Fruit fly (Drosophila melanogaster) whole organism, embryonic: ENCODE data around the gene CG14082.

Experiments used
- B-H2 ChIP-seq: fragments of 200-800 bp; sonication (Bioruptor generic); optimal IDR thresholded peaks from 2 replicates; lab custom pipeline; 2018; ENCODE audit warnings: missing biosample characterization, mild to moderate bottlenecking, missing genetic modification characterization
- Bteb2 ChIP-seq: fragments of 200-800 bp; sonication (Bioruptor generic); optimal IDR thresholded peaks from 2 replicates; lab custom pipeline; 2016; ENCODE audit warnings: missing biosample characterization, missing genetic modification characterization
- CG10979 ChIP-seq: fragments of 200-800 bp; sonication (Bioruptor generic); optimal IDR thresholded peaks from 2 replicates; lab custom pipeline; 2018; ENCODE audit warnings: missing biosample characterization, mild to moderate bottlenecking, missing genetic modification characterization, moderate library complexity
- CG12942 ChIP-seq: fragments of 200-800 bp; sonication (Bioruptor generic); optimal IDR thresholded peaks from 3 replicates; lab custom pipeline; 2016; ENCODE audit warnings: missing biosample characterization, missing genetic modification characterization
- CG13775 ChIP-seq: fragments of 200-800 bp; sonication (Bioruptor generic); optimal IDR thresholded peaks from 3 replicates; lab custom pipeline; 2017; ENCODE audit warnings: missing biosample characterization, mild to moderate bottlenecking, missing genetic modification characterization
- CG13894 ChIP-seq: fragments of 200-800 bp; sonication (Bioruptor generic); optimal IDR thresholded peaks from 3 replicates; lab custom pipeline; 2018; ENCODE audit warnings: missing biosample characterization, mild to moderate bottlenecking, missing genetic modification characterization, moderate library complexity
- CG14441 ChIP-seq: fragments of 200-800 bp; sonication (Bioruptor generic); IDR thresholded peaks from 2 replicates; pipeline ENCODE4 v1.3.6; 2022; ENCODE audit warnings: missing biosample characterization, missing genetic modification characterization
- CG2120 ChIP-seq: fragments of 200-800 bp; sonication (Bioruptor generic); optimal IDR thresholded peaks from 3 replicates; lab custom pipeline; 2016; ENCODE audit warnings: missing biosample characterization, missing genetic modification characterization
- CG2199 ChIP-seq: fragments of 200-800 bp; sonication (Bioruptor generic); IDR thresholded peaks from 3 replicates; pipeline ENCODE4 v1.3.6; 2022; ENCODE audit warnings: missing biosample characterization, missing genetic modification characterization
- CG31365 ChIP-seq: fragments of 200-800 bp; sonication (Bioruptor generic); optimal IDR thresholded peaks from 2 replicates; lab custom pipeline; 2018; ENCODE audit warnings: missing biosample characterization, mild to moderate bottlenecking, missing genetic modification characterization
- CG33557 ChIP-seq: fragments of 200-800 bp; sonication (Bioruptor generic); optimal IDR thresholded peaks from 2 replicates; lab custom pipeline; 2019; ENCODE audit warnings: missing biosample characterization, mild to moderate bottlenecking, missing genetic modification characterization, moderate library complexity
- CG43689 ChIP-seq: fragments of 200-800 bp; sonication (Bioruptor generic); IDR thresholded peaks from 2 replicates; pipeline ENCODE4 v1.3.6; 2022; ENCODE audit warnings: missing biosample characterization, missing genetic modification characterization
- CG4617 ChIP-seq: fragments of 200-800 bp; sonication (Bioruptor generic); optimal IDR thresholded peaks from 3 replicates; lab custom pipeline; 2016; ENCODE audit warnings: missing biosample characterization, missing genetic modification characterization, borderline replicate concordance
- CG6175 ChIP-seq: fragments of 200-800 bp; sonication (Bioruptor generic); IDR thresholded peaks from 3 replicates; pipeline ENCODE4 v1.3.6; 2022; ENCODE audit warnings: missing biosample characterization, missing genetic modification characterization
- CG8281 ChIP-seq: fragments of 200-800 bp; sonication (Bioruptor generic); optimal IDR thresholded peaks from 2 replicates; lab custom pipeline; 2018; ENCODE audit warnings: missing biosample characterization, mild to moderate bottlenecking, missing genetic modification characterization, moderate library complexity
- CG8388 ChIP-seq: fragments of 200-800 bp; sonication (Bioruptor generic); optimal IDR thresholded peaks from 2 replicates; lab custom pipeline; 2019; ENCODE audit warnings: missing biosample characterization, mild to moderate bottlenecking, missing genetic modification characterization, moderate library complexity
- Dbx ChIP-seq: fragments of 200-800 bp; sonication (Bioruptor generic); IDR thresholded peaks from 3 replicates; pipeline ENCODE4 v1.3.6; 2022; ENCODE audit warnings: missing biosample characterization, missing genetic modification characterization
- Dp ChIP-seq: fragments of 200-800 bp; sonication (Bioruptor generic); optimal IDR thresholded peaks from 2 replicates; lab custom pipeline; 2018; ENCODE audit warnings: missing biosample characterization, mild to moderate bottlenecking, missing genetic modification characterization, moderate library complexity
- Hand ChIP-seq: fragments of 200-800 bp; sonication (Bioruptor generic); optimal IDR thresholded peaks from 2 replicates; lab custom pipeline; 2017; ENCODE audit warnings: mild to moderate bottlenecking, missing biosample characterization, missing genetic modification reagents, missing genetic modification characterization
- Hr51 ChIP-seq, 2 experiments: fragments of 200-800 bp; sonication (Bioruptor generic); optimal IDR thresholded peaks; 2 replicates in 1 of 2; 3 replicates in 1 of 2; lab custom pipeline; 2016 to 2018; ENCODE audit warnings: missing biosample characterization in 2 of 2, missing genetic modification characterization in 2 of 2, mild to moderate bottlenecking in 1 of 2, moderate library complexity in 1 of 2
- MESR4 ChIP-seq: fragments of 200-800 bp; sonication (Bioruptor generic); optimal IDR thresholded peaks from 2 replicates; lab custom pipeline; 2018; ENCODE audit warnings: missing biosample characterization, mild to moderate bottlenecking, missing genetic modification characterization, moderate library complexity
- Med ChIP-seq: fragments of 200-800 bp; sonication (Bioruptor generic); peaks from one replicate; lab custom pipeline; 2016; ENCODE audit warnings: missing biosample characterization, missing genetic modification characterization, mild to moderate bottlenecking, inconsistent platforms, moderate library complexity
- Rx ChIP-seq: fragments of 200-800 bp; sonication (Bioruptor generic); IDR thresholded peaks from 2 replicates; pipeline ENCODE4 v1.3.6; 2022; ENCODE audit warnings: missing biosample characterization, missing genetic modification characterization
- Vsx1 ChIP-seq: fragments of 200-800 bp; sonication (Bioruptor generic); optimal IDR thresholded peaks from 2 replicates; lab custom pipeline; 2017; ENCODE audit warnings: missing biosample characterization, mild to moderate bottlenecking, missing genetic modification characterization, missing genetic modification reagents
- Xbp1 ChIP-seq: fragments of 200-800 bp; sonication (Bioruptor generic); optimal IDR thresholded peaks from 3 replicates; lab custom pipeline; 2016; ENCODE audit warnings: missing biosample characterization, mild to moderate bottlenecking, missing genetic modification characterization
- ac ChIP-seq: fragments of 200-800 bp; sonication (Bioruptor generic); optimal IDR thresholded peaks from 3 replicates; lab custom pipeline; 2017; ENCODE audit warnings: missing biosample characterization, mild to moderate bottlenecking, missing genetic modification characterization
- chif ChIP-seq, 2 experiments: fragments of 200-800 bp; sonication (Bioruptor generic); optimal IDR thresholded peaks; 3 replicates each; lab custom pipeline; 2016; ENCODE audit warnings: missing biosample characterization in 2 of 2, missing genetic modification characterization in 2 of 2
- chn ChIP-seq: fragments of 200-800 bp; sonication (Bioruptor generic); optimal IDR thresholded peaks from 2 replicates; lab custom pipeline; 2016; ENCODE audit warnings: missing biosample characterization, missing genetic modification characterization
- ems ChIP-seq: fragments of 200-800 bp; sonication (Bioruptor generic); optimal IDR thresholded peaks from 3 replicates; lab custom pipeline; 2016; ENCODE audit warnings: missing biosample characterization, missing genetic modification characterization
- esg ChIP-seq: fragments of 200-800 bp; sonication (Bioruptor generic); conservative IDR thresholded peaks from 2 replicates; pipeline ENCODE4 v1.3.6; 2022; ENCODE audit warnings: missing biosample characterization, missing genetic modification characterization
- eve ChIP-seq, 2 experiments: fragments of >200 bp; optimal IDR thresholded peaks; 2 replicates each; lab custom pipeline; 2017; ENCODE audit warnings: missing biosample characterization in 2 of 2, missing genetic modification characterization in 2 of 2
- gcm ChIP-seq: fragments of 200-800 bp; sonication (Bioruptor generic); optimal IDR thresholded peaks from 2 replicates; lab custom pipeline; 2019; ENCODE audit warnings: missing biosample characterization, mild to moderate bottlenecking, missing genetic modification characterization, moderate library complexity
- gem ChIP-seq: fragments of 200-800 bp; sonication (Bioruptor generic); optimal IDR thresholded peaks from 2 replicates; lab custom pipeline; 2019; ENCODE audit warnings: missing biosample characterization, mild to moderate bottlenecking, missing genetic modification characterization, moderate library complexity
- grn ChIP-seq: fragments of 200-800 bp; sonication (Bioruptor generic); optimal IDR thresholded peaks from 3 replicates; lab custom pipeline; 2017; ENCODE audit warnings: missing biosample characterization, missing genetic modification characterization
- gt ChIP-seq: fragments of 200-800 bp; sonication (Bioruptor generic); IDR thresholded peaks from 2 replicates; pipeline ENCODE4 v1.3.6; 2022; ENCODE audit warnings: missing biosample characterization, missing genetic modification characterization
- lilli ChIP-seq: fragments of 200-800 bp; sonication (Bioruptor generic); optimal IDR thresholded peaks from 3 replicates; lab custom pipeline; 2016; ENCODE audit warnings: missing biosample characterization, missing genetic modification characterization
- mld ChIP-seq: fragments of 200-800 bp; sonication (Bioruptor generic); IDR thresholded peaks from 3 replicates; pipeline ENCODE4 v1.3.6; 2022; ENCODE audit warnings: missing biosample characterization, missing genetic modification characterization; ENCODE audit not compliant: partially characterized antibody
- oc ChIP-seq: fragments of 200-800 bp; sonication (Bioruptor generic); optimal IDR thresholded peaks from 2 replicates; lab custom pipeline; 2018; ENCODE audit warnings: missing biosample characterization, mild to moderate bottlenecking, missing genetic modification characterization, moderate library complexity
- phol ChIP-seq: fragments of 200-800 bp; sonication (Bioruptor generic); optimal IDR thresholded peaks from 3 replicates; lab custom pipeline; 2018; ENCODE audit warnings: missing biosample characterization, mild to moderate bottlenecking, missing genetic modification characterization, moderate library complexity
- pita ChIP-seq: fragments of 200-800 bp; sonication (Bioruptor generic); optimal IDR thresholded peaks from 2 replicates; lab custom pipeline; 2017; ENCODE audit warnings: missing biosample characterization, mild to moderate bottlenecking, missing genetic modification characterization
- run ChIP-seq: fragments of 200-800 bp; sonication (Bioruptor generic); optimal IDR thresholded peaks from 3 replicates; lab custom pipeline; 2018; ENCODE audit warnings: missing biosample characterization, mild to moderate bottlenecking, missing genetic modification characterization
- slbo ChIP-seq: fragments of 200-800 bp; sonication (Bioruptor generic); IDR thresholded peaks from 2 replicates; pipeline ENCODE4 v1.3.6; 2022; ENCODE audit warnings: missing biosample characterization, missing genetic modification characterization
- ttk ChIP-seq: fragments of 200-800 bp; sonication (Bioruptor generic); IDR thresholded peaks from 2 replicates; pipeline ENCODE4 v2.1.2; 2022; ENCODE audit warnings: missing biosample characterization, missing genetic modification characterization
- tup ChIP-seq: fragments of 200-800 bp; sonication (Bioruptor generic); optimal IDR thresholded peaks from 2 replicates; lab custom pipeline; 2016; ENCODE audit warnings: missing biosample characterization, mild to moderate bottlenecking, missing genetic modification characterization, moderate library complexity

Gene CG14082

DNA sequence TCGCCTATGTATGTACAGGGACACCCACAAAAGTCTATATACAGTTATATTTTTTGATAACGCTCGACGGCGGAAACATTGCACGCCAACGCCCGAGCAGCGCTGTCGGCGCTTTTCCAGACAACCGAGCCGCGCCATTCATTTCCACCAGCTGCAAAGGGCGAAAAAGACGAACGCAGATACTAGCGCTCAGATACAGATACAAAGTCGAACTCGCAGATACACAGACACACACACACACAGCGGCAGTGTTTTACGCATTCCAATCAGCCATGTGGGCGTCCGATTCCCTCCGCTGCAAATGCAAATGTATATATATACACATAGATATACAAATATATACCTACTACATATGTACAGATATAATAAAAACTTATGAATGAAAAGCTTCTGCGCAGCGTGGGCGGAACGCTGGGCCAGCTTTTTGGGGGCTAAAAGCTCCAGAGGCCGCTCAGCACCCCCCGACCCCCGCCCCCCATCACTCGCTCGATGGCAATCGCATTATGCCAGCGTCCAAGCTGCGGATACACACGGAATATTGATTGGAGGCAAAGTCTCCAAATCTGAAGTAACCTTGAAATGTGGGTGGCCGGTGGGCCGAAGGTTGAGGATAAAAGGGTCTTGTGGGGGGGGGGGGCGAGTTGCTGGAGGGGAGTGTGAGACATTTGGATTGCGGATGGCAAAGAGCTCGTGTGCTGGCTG is 47.2 kb downstream of the CG14082 start (continued):
- TF ChIP-seq CG31365 (tag; lab: Kevin White, UChicago) (no peak), B-H2 (peak; percentile 17), mld (no peak), CG6175 (GFP tag; lab: Robert Waterston, UW) (no peak), ac (GFP tag; lab: Kevin White, UChicago) (no peak), ems (GFP tag; lab: Kevin White, UChicago) (no peak), oc (tag; lab: Kevin White, UChicago) (peak; percentile 84), grn (GFP tag; lab: Kevin White, UChicago) (peak; percentile 81), chif (GFP tag; optimal IDR thresholded peaks at IDR 0.05; lab: Kevin White, UChicago) (no peak), chn (GFP tag; lab: Kevin White, UChicago) (no peak), Vsx1 (GFP tag; lab: Kevin White, UChicago) (no peak), Hand (GFP tag; lab: Kevin White, UChicago) (no peak)

DNA sequence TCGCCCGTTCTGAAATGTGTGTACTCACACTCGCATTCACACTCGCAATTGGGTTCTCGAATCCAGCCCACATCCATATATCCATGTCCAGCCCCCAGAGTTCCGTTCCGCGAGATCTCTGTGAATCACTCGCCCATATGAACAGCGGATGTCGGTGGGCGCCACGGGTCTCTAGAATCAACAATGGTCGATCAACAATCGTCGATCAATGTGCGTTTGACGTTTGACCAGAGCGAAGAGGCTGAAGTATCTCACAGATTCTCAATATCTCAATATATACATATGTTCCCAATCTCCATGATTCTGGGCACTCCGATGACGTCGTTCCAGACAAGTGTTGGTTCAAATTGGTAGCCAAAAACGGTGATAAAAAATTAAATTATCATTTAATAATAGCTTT is 49.7 kb downstream of the CG14082 start:
- TF ChIP-seq Dp = no peak
- TF ChIP-seq gt (GFP tag; lab: Robert Waterston, UW) = no peak
- TF ChIP-seq CG13894 = peak; percentile 50
- TF ChIP-seq CG43689 (GFP tag; lab: Robert Waterston, UW) = no peak
- TF ChIP-seq CG14441 (GFP tag; lab: Robert Waterston, UW) = 0 out of 2 replicates have a peak, but pooled peaks have one; percentile 7
- TF ChIP-seq eve (GFP tag; optimal IDR thresholded peaks at IDR 0.05; lab: Kevin White, UChicago) = no peak
- TF ChIP-seq CG2199 (GFP tag; lab: Robert Waterston, UW) = 0 out of 3 replicates have a peak, but pooled peaks have one; percentile 17
- TF ChIP-seq Med (GFP tag; lab: Kevin White, UChicago) = peak; percentile 75
- TF ChIP-seq CG8281 (tag; lab: Kevin White, UChicago) = peak; percentile 58

DNA sequence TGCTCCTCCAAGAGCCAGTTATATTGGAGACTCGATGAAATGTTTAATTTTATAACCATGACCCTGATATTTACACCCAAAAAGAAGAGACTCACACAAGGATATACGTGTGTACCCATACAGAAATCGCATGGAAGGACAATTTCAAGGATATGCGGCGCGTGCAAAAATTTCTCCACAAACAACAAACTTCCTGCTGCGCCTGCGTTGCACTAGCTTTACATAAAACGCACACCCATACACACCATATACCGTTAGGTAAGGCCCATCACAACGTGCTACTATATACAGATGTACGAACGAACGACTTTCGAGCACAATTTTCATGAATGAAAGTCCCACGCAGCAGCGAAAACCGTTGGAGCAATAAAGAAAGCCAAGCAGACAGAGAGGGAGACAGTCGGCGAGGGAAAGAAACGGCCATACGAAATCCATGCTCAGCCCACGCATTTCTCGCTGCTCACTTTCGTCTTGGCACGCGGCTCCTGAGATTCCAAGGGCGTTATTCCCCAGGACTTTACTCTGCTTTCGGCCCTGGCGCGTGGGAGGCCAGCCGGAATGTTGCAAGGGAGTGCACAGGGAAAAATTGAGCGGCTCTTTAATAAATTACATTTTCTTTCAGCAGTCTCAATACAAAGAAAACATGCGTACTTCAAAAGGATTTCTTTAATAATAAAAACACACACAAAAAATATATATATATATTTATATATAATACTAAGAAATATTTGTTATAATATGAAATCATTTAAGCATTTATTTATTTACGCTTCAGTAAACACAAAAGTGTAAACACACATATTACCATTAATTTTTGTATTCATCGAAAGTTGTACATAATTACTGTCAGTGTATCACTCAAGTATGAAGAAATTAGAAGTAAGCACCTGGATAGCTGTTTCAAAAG is 51.2 kb downstream of the CG14082 start:
- TF ChIP-seq MESR4 (GFP tag; lab: Kevin White, UChicago) (no peak), run (tag; lab: Kevin White, UChicago) (no peak), Hr51 (GFP tag; optimal IDR thresholded peaks at IDR 0.05; lab: Kevin White, UChicago) (peak in 1 of 2 experiments; percentile 61), pita (GFP tag; lab: Kevin White, UChicago) (no peak), CG13894 (peak; percentile 88), CG8388 (GFP tag; lab: Kevin White, UChicago) (peak; percentile 37), Bteb2 (GFP tag; lab: Kevin White, UChicago) (no peak), ttk (GFP tag; lab: Robert Waterston, UW) (no peak), esg (GFP tag; lab: Robert Waterston, UW) (peak; percentile 17; the same call in 1 of the 2 replicates), Xbp1 (GFP tag; lab: Kevin White, UChicago) (peak; percentile 23), slbo (GFP tag; lab: Robert Waterston, UW) (0 out of 2 replicates have a peak, but pooled peaks have one; percentile 17), Dbx (GFP tag; lab: Robert Waterston, UW) (0 out of 3 replicates have a peak, but pooled peaks have one; percentile 35), phol (tag; lab: Kevin White, UChicago) (peak; percentile 46), CG12942 (no peak), CG4617 (no peak), CG10979 (tag; lab: Kevin White, UChicago) (peak; percentile 51), gem (tag; lab: Kevin White, UChicago) (peak; percentile 77), CG2120 (GFP tag; lab: Kevin White, UChicago) (peak; percentile 31), Rx (GFP tag; lab: Robert Waterston, UW) (no peak), gcm (peak; percentile 46), CG33557 (GFP tag; lab: Kevin White, UChicago) (no peak), CG13775 (GFP tag; lab: Kevin White, UChicago) (peak; percentile 44), lilli (GFP tag; lab: Kevin White, UChicago) (no peak), tup (GFP tag; lab: Kevin White, UChicago) (no peak)
